Worm (Caenorhabditis elegans): ENCODE results near the gene Y110A2AL.6.

Gene Y110A2AL.6

ce11 chrII:2871816-2872215 is 30.4 kb upstream of the Y110A2AL.6 start, which contains the start of gene Y110A2AL.10:
Gene Y110A2AL.10, minus strand, starts transcription at chrII:2871916.
- TF ChIP-seq zag-1 (tag; optimal IDR thresholded peaks at IDR 0.05) = no peak
- TF ChIP-seq fkh-2 (tag; optimal IDR thresholded peaks at IDR 0.05) = no peak
- TF ChIP-seq jun-1 (tag; optimal IDR thresholded peaks at IDR 0.05) = no peak
- no peak for TF ChIP-seq eor-1 (tag; optimal IDR thresholded peaks at IDR 0.05)
- no peak for TF ChIP-seq unc-39 (tag; optimal IDR thresholded peaks at IDR 0.05)
- no peak for TF ChIP-seq elt-1 (tag; optimal IDR thresholded peaks at IDR 0.05)
- TF ChIP-seq mdl-1 (tag; optimal IDR thresholded peaks at IDR 0.05) = no peak
- no peak for TF ChIP-seq hmg-11 (tag; optimal IDR thresholded peaks at IDR 0.05)
- no peak for TF ChIP-seq nfya-1 (tag; optimal IDR thresholded peaks at IDR 0.05; ENCODE audit: insufficient read depth)
- TF ChIP-seq nhr-23 (tag; optimal IDR thresholded peaks at IDR 0.05) = no peak
- no peak for TF ChIP-seq egl-27 (tag; optimal IDR thresholded peaks at IDR 0.05)
- TF ChIP-seq nhr-237 (tag; optimal IDR thresholded peaks at IDR 0.05) = no peak
- no peak for TF ChIP-seq unc-62 (GFP tag; optimal IDR thresholded peaks at IDR 0.05)
- no peak for TF ChIP-seq elt-2 (tag; optimal IDR thresholded peaks at IDR 0.05)

ce11 chrII:2867701-2868100 is 26.3 kb upstream of the Y110A2AL.6 start, which contains the start of gene Y110A2AL.2:
Gene Y110A2AL.2, plus strand, starts transcription at chrII:2868001.
- TF ChIP-seq nhr-237 (tag; optimal IDR thresholded peaks at IDR 0.05) (no peak), mml-1 (tag; optimal IDR thresholded peaks at IDR 0.05) (no peak)

DNA sequence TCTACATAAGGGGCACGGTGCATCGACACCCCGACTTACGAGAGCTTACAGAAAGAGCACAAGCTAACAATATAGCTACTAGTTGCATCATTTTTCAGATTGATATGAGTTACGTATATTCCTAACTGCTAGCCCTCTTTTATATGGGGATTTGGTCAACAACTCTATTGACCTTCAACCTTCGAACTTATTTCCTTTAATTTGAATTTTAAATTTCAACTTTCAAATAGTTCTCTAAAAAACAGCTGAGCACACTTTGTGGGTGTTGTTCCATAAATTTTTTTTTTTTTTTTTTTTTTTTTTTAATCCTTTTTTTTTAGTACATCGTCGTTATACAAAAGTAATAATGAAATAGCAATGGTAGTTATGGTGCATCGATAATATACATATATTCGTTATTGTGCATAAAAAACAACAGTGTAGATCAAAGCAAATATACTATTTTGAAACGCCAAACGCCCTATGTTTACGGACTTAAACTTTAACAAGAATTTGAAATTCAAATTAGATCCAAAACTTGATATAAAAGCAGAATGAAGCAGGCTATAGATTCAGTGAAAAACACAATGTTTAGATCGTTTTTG is 25.2 kb upstream of the Y110A2AL.6 start, which contains the start of the genes Y110A2AL.9 and Y110A2AL.3:
Gene Y110A2AL.9, minus strand, starts transcription at position 101 of the 584 bp plus-strand sequence.
Gene Y110A2AL.3, plus strand, starts transcription at position 534 of the 584 bp plus-strand sequence.
- no peak for TF ChIP-seq nhr-25 (tag; optimal IDR thresholded peaks at IDR 0.05)
- no peak for TF ChIP-seq eor-1 (tag; optimal IDR thresholded peaks at IDR 0.05)
- TF ChIP-seq ama-1 (optimal IDR thresholded peaks at IDR 0.05) = no peak
- TF ChIP-seq ztf-4 (tag; optimal IDR thresholded peaks at IDR 0.05) = no peak

DNA sequence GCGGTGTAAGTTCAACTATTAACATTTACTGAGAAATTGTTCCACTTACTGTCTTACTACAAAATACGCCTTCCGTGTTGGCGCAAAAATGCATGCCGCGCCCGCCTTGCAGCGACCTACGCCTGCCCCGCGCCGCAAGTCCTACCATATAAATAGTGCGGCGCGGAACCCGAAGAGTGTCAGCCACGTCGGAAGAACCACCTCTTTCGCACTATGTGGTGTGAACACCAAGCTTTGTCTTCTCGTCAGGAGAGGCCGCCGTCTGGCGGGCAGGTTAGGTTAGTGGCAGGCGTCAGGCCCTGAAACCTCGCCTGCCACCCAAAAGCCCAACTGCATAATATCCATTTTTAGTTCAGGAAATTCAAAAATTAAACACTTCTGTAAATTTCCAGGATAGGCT is 23.9 kb upstream of the Y110A2AL.6 start:
- no peak for TF ChIP-seq egl-5 (tag; optimal IDR thresholded peaks at IDR 0.05)
- no peak for TF ChIP-seq nhr-25 (tag; optimal IDR thresholded peaks at IDR 0.05)
- TF ChIP-seq sea-2 (GFP tag; optimal IDR thresholded peaks at IDR 0.05) = no peak
- no peak for TF ChIP-seq nhr-67 (tag; optimal IDR thresholded peaks at IDR 0.05)
- no peak for TF ChIP-seq hmg-11 (tag; optimal IDR thresholded peaks at IDR 0.05)
- TF ChIP-seq tbx-2 (tag; optimal IDR thresholded peaks at IDR 0.05) = no peak
- TF ChIP-seq ZK546.5 (tag; optimal IDR thresholded peaks at IDR 0.05) = no peak
- TF ChIP-seq pqm-1 (tag; optimal IDR thresholded peaks at IDR 0.05) = no peak
- TF ChIP-seq nhr-28 (tag; optimal IDR thresholded peaks at IDR 0.05) = no peak
- no peak for TF ChIP-seq ceh-28 (tag; optimal IDR thresholded peaks at IDR 0.05)
- TF ChIP-seq mml-1 (tag; optimal IDR thresholded peaks at IDR 0.05) = no peak
- no peak for TF ChIP-seq pha-4 (tag; optimal IDR thresholded peaks at IDR 0.05)

ce11 chrII:2864229-2864628 is 22.8 kb upstream of the Y110A2AL.6 start, which contains the start of gene Y110A2AL.5:
Gene Y110A2AL.5, plus strand, starts transcription at chrII:2864529.
- TF ChIP-seq pha-4 (tag; optimal IDR thresholded peaks at IDR 0.05) (no peak), zag-1 (tag; optimal IDR thresholded peaks at IDR 0.05) (no peak), skn-1 (tag; optimal IDR thresholded peaks at IDR 0.05) (no peak), ceh-9 (tag; optimal IDR thresholded peaks at IDR 0.05) (no peak), elt-1 (tag; optimal IDR thresholded peaks at IDR 0.05) (no peak), lin-39 (tag; optimal IDR thresholded peaks at IDR 0.05) (no peak), fkh-10 (GFP tag; optimal IDR thresholded peaks at IDR 0.05) (no peak), ztf-11 (tag; optimal IDR thresholded peaks at IDR 0.05) (no peak)

DNA sequence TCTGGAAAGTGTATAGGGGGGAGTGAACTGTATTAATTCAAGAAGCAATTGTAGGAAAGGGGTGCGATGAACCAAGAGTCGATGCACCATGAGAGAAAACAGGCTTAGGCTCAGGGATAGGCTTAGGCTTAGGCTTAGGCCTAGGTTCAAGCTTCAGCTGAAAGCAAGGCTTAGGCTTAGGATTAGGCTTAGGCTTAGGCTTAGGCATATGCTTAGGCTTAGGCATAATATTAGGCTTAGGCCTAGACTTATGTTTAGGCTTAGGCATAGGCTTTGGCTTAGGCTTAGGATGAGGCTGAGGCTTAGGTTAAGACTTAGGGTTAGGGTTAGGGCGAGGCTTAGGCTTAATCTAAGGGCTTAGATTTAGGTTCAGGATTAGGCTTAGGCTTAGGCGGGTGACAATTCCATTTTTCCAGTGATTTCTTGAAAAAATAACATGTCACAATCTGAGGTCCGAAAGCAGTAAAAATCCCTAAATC is 21.2 kb upstream of the Y110A2AL.6 start:
- TF ChIP-seq pqm-1 (tag; optimal IDR thresholded peaks at IDR 0.05) (no peak), nhr-23 (tag; optimal IDR thresholded peaks at IDR 0.05) (no peak), nhr-76 (tag; optimal IDR thresholded peaks at IDR 0.05) (no peak), nhr-67 (tag; optimal IDR thresholded peaks at IDR 0.05) (no peak), elt-3 (tag; optimal IDR thresholded peaks at IDR 0.05) (no peak), jun-1 (tag; optimal IDR thresholded peaks at IDR 0.05) (no peak)

All from whole organism, L3 larva.